Worm (Caenorhabditis elegans) whole organism, L4/young adult: ENCODE data around the gene srh-270.

Experiments
- W03F9.2 ChIP-seq: fragments of 150-350 bp; optimal IDR thresholded peaks from 2 replicates; lab custom pipeline; 2014; ENCODE audit warnings: missing biosample characterization, missing genetic modification characterization
- dao-5 ChIP-seq: sonication (generic microtip); optimal IDR thresholded peaks from 2 replicates; lab custom pipeline; 2016; ENCODE audit warnings: missing genotype, missing genetic modification characterization, moderate library complexity, missing compliant biosample characterization
- him-1 ChIP-seq: sonication (generic microtip); optimal IDR thresholded peaks from 2 replicates; lab custom pipeline; 2016; ENCODE audit warnings: missing genotype, missing genetic modification reagents, missing genetic modification characterization, missing compliant biosample characterization

The srh-270 gene

ce11 chrV:2848290-2848937 lies 13.0 kb downstream of the srh-270 start, which contains the start of gene srj-49:
srj-49 (minus strand) TSS chrV:2848340.
- TF ChIP-seq dao-5 (tag; lab: Kevin White, UChicago), result no peak
- no peak for TF ChIP-seq W03F9.2 (tag; lab: Kevin White, UChicago)
- TF ChIP-seq him-1 (tag; lab: Kevin White, UChicago), result no peak

- no peak for TF ChIP-seq dao-5 (tag; lab: Kevin White, UChicago)
- TF ChIP-seq him-1 (tag; lab: Kevin White, UChicago), result no peak
- no peak for TF ChIP-seq W03F9.2 (tag; lab: Kevin White, UChicago)
Observed at ce11 chrV:2845771-2846170, 15.6 kb downstream of the srh-270 start, which contains the start of gene srj-44. srj-44 (minus strand) TSS chrV:2845871.

- TF ChIP-seq W03F9.2 (tag; lab: Kevin White, UChicago), result no peak
- TF ChIP-seq dao-5 (tag; lab: Kevin White, UChicago), result no peak
- no peak for TF ChIP-seq him-1 (tag; lab: Kevin White, UChicago)
Observed at ce11 chrV:2836501-2836900, 24.9 kb downstream of the srh-270 start, which contains the start of gene srj-45. srj-45 (minus strand) TSS chrV:2836601.

- TF ChIP-seq him-1 (tag; lab: Kevin White, UChicago) (no peak), dao-5 (tag; lab: Kevin White, UChicago) (no peak), W03F9.2 (tag; lab: Kevin White, UChicago) (no peak)
Observed at ce11 chrV:2832666-2833065, 28.7 kb downstream of the srh-270 start, which contains the start of gene srj-50. srj-50 (plus strand) TSS chrV:2832966.

- TF ChIP-seq him-1 (tag; lab: Kevin White, UChicago) (no peak), W03F9.2 (tag; lab: Kevin White, UChicago) (no peak), dao-5 (tag; lab: Kevin White, UChicago) (no peak)
Observed at ce11 chrV:2830817-2831216, 30.6 kb downstream of the srh-270 start, which contains the start of gene srw-2. srw-2 (plus strand) TSS chrV:2830878.

- no peak for TF ChIP-seq him-1 (tag; lab: Kevin White, UChicago)
- no peak for TF ChIP-seq dao-5 (tag; lab: Kevin White, UChicago)
- TF ChIP-seq W03F9.2 (tag; lab: Kevin White, UChicago), result no peak
Observed at ce11 chrV:2826815-2827214, 34.6 kb downstream of the srh-270 start, which contains the start of gene T03D3.5. T03D3.5 (minus strand) TSS chrV:2826835.

ce11 chrV:2825978-2826377 lies 35.4 kb downstream of the srh-270 start:
- TF ChIP-seq dao-5 (tag; lab: Kevin White, UChicago), result no peak
- TF ChIP-seq W03F9.2 (tag; lab: Kevin White, UChicago), result no peak
- TF ChIP-seq him-1 (tag; lab: Kevin White, UChicago), result no peak

ce11 chrV:2821618-2822272 lies 39.7 kb downstream of the srh-270 start, which contains the start of gene srh-36:
srh-36 (minus strand) TSS chrV:2821668.
- TF ChIP-seq dao-5 (tag; lab: Kevin White, UChicago) (no peak), him-1 (tag; lab: Kevin White, UChicago) (no peak), W03F9.2 (tag; lab: Kevin White, UChicago) (no peak)

- TF ChIP-seq dao-5 (tag; lab: Kevin White, UChicago) (no peak), W03F9.2 (tag; lab: Kevin White, UChicago) (no peak)
Observed at ce11 chrV:2818117-2818516, 43.3 kb downstream of the srh-270 start, which contains the start of gene srt-34. srt-34 (minus strand) TSS chrV:2818217.

- no peak for TF ChIP-seq him-1 (tag; lab: Kevin White, UChicago)
- TF ChIP-seq W03F9.2 (tag; lab: Kevin White, UChicago), result no peak
- no peak for TF ChIP-seq dao-5 (tag; lab: Kevin White, UChicago)
Observed at ce11 chrV:2815956-2816355, 45.4 kb downstream of the srh-270 start, which contains the start of gene F54E2.5. F54E2.5 (minus strand) TSS chrV:2816056.

ce11 chrV:2813856-2814255 lies 47.5 kb downstream of the srh-270 start, which contains the start of gene F54E2.9:
F54E2.9 (minus strand) TSS chrV:2813987.
- TF ChIP-seq him-1 (tag; lab: Kevin White, UChicago) (no peak), W03F9.2 (tag; lab: Kevin White, UChicago) (no peak), dao-5 (tag; lab: Kevin White, UChicago) (no peak)

ce11 chrV:2810164-2810563 lies 51.2 kb downstream of the srh-270 start, which contains the start of gene F54E2.1:
F54E2.1 (plus strand) TSS chrV:2810398.
- no peak for TF ChIP-seq W03F9.2 (tag; lab: Kevin White, UChicago)
- no peak for TF ChIP-seq dao-5 (tag; lab: Kevin White, UChicago)
- no peak for TF ChIP-seq him-1 (tag; lab: Kevin White, UChicago)
